Worm (Caenorhabditis elegans) whole organism, midembryonic: ENCODE data around the gene mig-10.

Experiments
- T22C8.4 ChIP-seq: fragments of 200-800 bp; sonication (Bioruptor generic); IDR thresholded peaks from 2 replicates; pipeline ENCODE4 v1.3.6; 2022; ENCODE audit warnings: missing genetic modification characterization, missing compliant biosample characterization
- cog-1 ChIP-seq: sonication (generic microtip); optimal IDR thresholded peaks from 2 replicates; lab custom pipeline; 2016; ENCODE audit warnings: missing genetic modification characterization, missing compliant biosample characterization
- flt-1 ChIP-seq: fragments of 200-800 bp; sonication (Bioruptor generic); IDR thresholded peaks from 2 replicates; pipeline ENCODE4 v1.3.6; 2022; ENCODE audit warnings: missing genetic modification characterization, missing compliant biosample characterization
- klf-2 ChIP-seq: fragments of 200-800 bp; sonication (Bioruptor generic); conservative IDR thresholded peaks from 2 replicates; pipeline ENCODE4 v1.3.6; 2022; ENCODE audit warnings: missing genetic modification reagents, missing genetic modification characterization, missing compliant biosample characterization
- med-1 ChIP-seq: sonication (generic microtip); optimal IDR thresholded peaks from 2 replicates; lab custom pipeline; 2017; ENCODE audit warnings: missing genetic modification characterization, mild to moderate bottlenecking, missing compliant biosample characterization, antibody characterized with exemption, missing genetic modification reagents; ENCODE audit not compliant: insufficient read depth
- ref-1 ChIP-seq: fragments of 200-800 bp; sonication (Bioruptor generic); conservative IDR thresholded peaks from 2 replicates; pipeline ENCODE4 v1.3.6; 2022; ENCODE audit warnings: missing genetic modification reagents, missing genetic modification characterization, missing compliant biosample characterization
- tab-1 ChIP-seq: fragments of 200-800 bp; sonication (Bioruptor generic); IDR thresholded peaks from 2 replicates; pipeline ENCODE4 v1.3.6; 2022; ENCODE audit warnings: missing genetic modification characterization, missing compliant biosample characterization
- ztf-23 ChIP-seq: fragments of 200-800 bp; sonication (Bioruptor generic); IDR thresholded peaks from 2 replicates; pipeline ENCODE4 v1.3.6; 2022; ENCODE audit warnings: missing genetic modification reagents, missing genetic modification characterization, missing compliant biosample characterization
- ztf-29 ChIP-seq: fragments of 200-800 bp; sonication (Bioruptor generic); IDR thresholded peaks from 2 replicates; pipeline ENCODE4 v1.3.6; 2022; ENCODE audit warnings: missing genetic modification reagents, missing genetic modification characterization, missing compliant biosample characterization

mig-10 gene

ce11 chrIII:8319100-8319499 lies 40.2 kb downstream of the mig-10 start, which contains the start of gene F10E9.11:
Gene F10E9.11 (minus strand): TSS chrIII:8319260.
- no peak for TF ChIP-seq tab-1 (GFP tag; lab: Robert Waterston, UW)
- TF ChIP-seq ztf-29, result no peak
- TF ChIP-seq ztf-23, result peak; percentile 79; the same call in 1 of the 2 replicates
- TF ChIP-seq T22C8.4 (GFP tag; lab: Robert Waterston, UW), result no peak
- TF ChIP-seq cog-1 (tag; lab: Kevin White, UChicago), result peak; percentile 63
- no peak for TF ChIP-seq med-1 (GFP tag; lab: Kevin White, UChicago)
- peak; percentile 81 for TF ChIP-seq flt-1 (GFP tag; lab: Robert Waterston, UW)
- no peak for TF ChIP-seq ref-1 (GFP tag; lab: Robert Waterston, UW)
- TF ChIP-seq klf-2 (GFP tag; lab: Robert Waterston, UW), result peak; percentile 62; the same call in 1 of the 2 replicates

- TF ChIP-seq cog-1 (tag; lab: Kevin White, UChicago) (no peak), T22C8.4 (GFP tag; lab: Robert Waterston, UW) (no peak), med-1 (GFP tag; lab: Kevin White, UChicago) (no peak), ref-1 (GFP tag; lab: Robert Waterston, UW) (no peak), ztf-23 (no peak), tab-1 (GFP tag; lab: Robert Waterston, UW) (no peak), flt-1 (GFP tag; lab: Robert Waterston, UW) (no peak), ztf-29 (no peak), klf-2 (GFP tag; lab: Robert Waterston, UW) (no peak)
These were observed 41.3 kb downstream of the mig-10 start, which contains the start of gene F10E9.10 for ce11 chrIII:8320183-8320582. Gene F10E9.10 (minus strand): TSS chrIII:8320283.

DNA sequence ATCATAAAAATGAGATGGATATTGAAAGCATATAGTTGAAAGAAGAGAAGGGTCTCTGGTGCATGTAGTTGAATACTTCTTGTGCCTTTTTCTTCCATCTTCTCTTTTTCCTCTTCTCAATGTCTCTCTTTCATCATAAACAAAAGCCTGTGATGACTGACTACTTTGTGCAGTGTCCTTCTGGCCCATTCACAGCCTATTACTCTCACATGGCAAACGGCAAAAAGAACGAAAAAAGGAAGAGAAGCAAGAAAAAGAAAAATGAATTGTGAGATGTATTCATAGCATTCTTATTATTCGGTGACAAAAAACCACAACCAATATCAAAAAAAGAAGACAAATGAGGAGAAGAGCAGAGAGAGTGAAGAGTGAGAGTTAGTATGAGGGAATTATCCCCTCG lies 42.3 kb downstream of the mig-10 start:
- TF ChIP-seq T22C8.4 (GFP tag; lab: Robert Waterston, UW) (no peak), klf-2 (GFP tag; lab: Robert Waterston, UW) (no peak), cog-1 (tag; lab: Kevin White, UChicago) (no peak), ztf-23 (no peak), ztf-29 (no peak), med-1 (GFP tag; lab: Kevin White, UChicago) (no peak), ref-1 (GFP tag; lab: Robert Waterston, UW) (no peak), tab-1 (GFP tag; lab: Robert Waterston, UW) (no peak), flt-1 (GFP tag; lab: Robert Waterston, UW) (no peak)

ce11 chrIII:8322645-8323213 lies 43.8 kb downstream of the mig-10 start, which contains the start of gene F10E9.1:
Gene F10E9.1 (plus strand): TSS chrIII:8323163.
- TF ChIP-seq ztf-29, result no peak
- TF ChIP-seq tab-1 (GFP tag; lab: Robert Waterston, UW), result no peak
- TF ChIP-seq ztf-23, result no peak
- TF ChIP-seq klf-2 (GFP tag; lab: Robert Waterston, UW), result no peak
- no peak for TF ChIP-seq ref-1 (GFP tag; lab: Robert Waterston, UW)
- TF ChIP-seq T22C8.4 (GFP tag; lab: Robert Waterston, UW), result no peak
- no peak for TF ChIP-seq cog-1 (tag; lab: Kevin White, UChicago)
- TF ChIP-seq flt-1 (GFP tag; lab: Robert Waterston, UW), result no peak
- no peak for TF ChIP-seq med-1 (GFP tag; lab: Kevin White, UChicago)

ce11 chrIII:8324412-8324811 lies 45.5 kb downstream of the mig-10 start, which contains the start of gene F10E9.12:
Gene F10E9.12 (plus strand): TSS chrIII:8324542.
- TF ChIP-seq ztf-29 (no peak), ref-1 (GFP tag; lab: Robert Waterston, UW) (no peak)

- TF ChIP-seq flt-1 (GFP tag; lab: Robert Waterston, UW) (no peak), cog-1 (tag; lab: Kevin White, UChicago) (no peak), med-1 (GFP tag; lab: Kevin White, UChicago) (no peak), klf-2 (GFP tag; lab: Robert Waterston, UW) (no peak), ztf-29 (no peak), T22C8.4 (GFP tag; lab: Robert Waterston, UW) (no peak), ref-1 (GFP tag; lab: Robert Waterston, UW) (no peak), tab-1 (GFP tag; lab: Robert Waterston, UW) (no peak), ztf-23 (no peak)
These were observed 46.9 kb downstream of the mig-10 start, which contains the start of gene ZC262.13 for ce11 chrIII:8325574-8326513. Gene ZC262.13 (plus strand): TSS chrIII:8326214.

DNA sequence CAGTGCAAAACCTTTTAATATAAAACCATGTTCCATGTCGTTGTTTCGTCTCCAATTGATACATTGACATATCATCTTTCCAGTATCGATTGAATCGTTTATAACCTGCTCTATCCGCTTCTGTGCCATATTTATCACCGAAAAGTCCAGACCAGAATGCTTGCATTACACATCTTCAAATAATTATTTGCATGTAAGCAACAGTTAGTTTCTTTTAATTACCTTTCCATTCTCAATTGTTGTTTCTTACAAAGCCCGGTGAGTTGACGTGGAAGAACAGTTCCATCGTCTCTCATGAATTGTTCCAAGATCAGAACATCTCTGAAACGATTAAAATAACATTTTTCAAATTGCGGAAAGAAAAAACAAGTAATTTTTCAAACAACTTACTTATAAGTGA lies 52.3 kb downstream of the mig-10 start, which contains the start of gene iglr-2:
Gene iglr-2 (minus strand): TSS at position 101 of the 400 bp plus-strand sequence.
- TF ChIP-seq cog-1 (tag; lab: Kevin White, UChicago), result no peak
- no peak for TF ChIP-seq tab-1 (GFP tag; lab: Robert Waterston, UW)
- TF ChIP-seq klf-2 (GFP tag; lab: Robert Waterston, UW), result no peak
- no peak for TF ChIP-seq ztf-29
- no peak for TF ChIP-seq ztf-23
- no peak for TF ChIP-seq ref-1 (GFP tag; lab: Robert Waterston, UW)
- no peak for TF ChIP-seq med-1 (GFP tag; lab: Kevin White, UChicago)
- no peak for TF ChIP-seq T22C8.4 (GFP tag; lab: Robert Waterston, UW)
- TF ChIP-seq flt-1 (GFP tag; lab: Robert Waterston, UW), result no peak

- no peak for TF ChIP-seq tab-1 (GFP tag; lab: Robert Waterston, UW)
- TF ChIP-seq ref-1 (GFP tag; lab: Robert Waterston, UW), result no peak
These were observed 52.9 kb downstream of the mig-10 start, which contains the start of the genes mrps-18A and ZC262.2 for ce11 chrIII:8331779-8332178. Gene mrps-18A (minus strand): TSS chrIII:8331919. Gene ZC262.2 (plus strand): TSS chrIII:8332062.
